Fruit fly (Drosophila melanogaster): ENCODE results near the gene Tk.

Tk gene

dm6 chr3R:11974631-11975030 is 30.6 kb downstream of the Tk start, which contains the start of gene Tango9 (continued):
- no peak; the same call in 1 of the 2 replicates for TF ChIP-seq CG13287 (GFP tag; IDR thresholded peaks at IDR 0.05; ENCODE audit: partially characterized antibody)
- TF ChIP-seq zen2 (GFP tag; IDR thresholded peaks at IDR 0.05; ENCODE audit: partially characterized antibody): no peak
- TF ChIP-seq Dp (GFP tag; optimal IDR thresholded peaks at IDR 0.05): peak; percentile 90
- TF ChIP-seq Spps (tag; optimal IDR thresholded peaks at IDR 0.05): no peak
- TF ChIP-seq CG34422 (GFP tag; IDR thresholded peaks at IDR 0.05): peak; percentile 25; the same call in 1 of the 3 replicates
- no peak for TF ChIP-seq ranshi (GFP tag; IDR thresholded peaks at IDR 0.05)
- no peak for TF ChIP-seq salm (tag; optimal IDR thresholded peaks at IDR 0.05)
- peak in 1 of 2 experiments; percentile 2 for TF ChIP-seq dpn (GFP tag; optimal IDR thresholded peaks at IDR 0.05)
- no peak for TF ChIP-seq CG7839 (tag; optimal IDR thresholded peaks at IDR 0.05)
- peak; percentile 37 for TF ChIP-seq MESR4 (GFP tag; optimal IDR thresholded peaks at IDR 0.05)
- peak; percentile 19 for TF ChIP-seq CG12299 (tag; optimal IDR thresholded peaks at IDR 0.05)
- peak; percentile 47 for TF ChIP-seq CG3995 (GFP tag; optimal IDR thresholded peaks at IDR 0.05)
- TF ChIP-seq bab2 (GFP tag; optimal IDR thresholded peaks at IDR 0.05): no peak
- peak; percentile 24 for TF ChIP-seq CHES-1-like (GFP tag; optimal IDR thresholded peaks at IDR 0.05)
- TF ChIP-seq CG8944 (GFP tag; optimal IDR thresholded peaks at IDR 0.05): no peak
- TF ChIP-seq CG18764 (GFP tag; optimal IDR thresholded peaks at IDR 0.05): no peak
- peak; percentile 39 for TF ChIP-seq phol (tag; optimal IDR thresholded peaks at IDR 0.05)
- TF ChIP-seq sd (tag; optimal IDR thresholded peaks at IDR 0.05): no peak
- TF ChIP-seq CG1792 (GFP tag; optimal IDR thresholded peaks at IDR 0.05): no peak
- peak; percentile 17 for TF ChIP-seq CG17385 (GFP tag; optimal IDR thresholded peaks at IDR 0.05)
- TF ChIP-seq CG7372 (GFP tag; IDR thresholded peaks at IDR 0.05): 0 out of 2 replicates have a peak, but pooled peaks have one; percentile 18
- no peak for TF ChIP-seq Drgx (GFP tag; IDR thresholded peaks at IDR 0.05)
- no peak for TF ChIP-seq lbe (GFP tag; optimal IDR thresholded peaks at IDR 0.05)
- TF ChIP-seq fu2 (GFP tag; optimal IDR thresholded peaks at IDR 0.05): no peak
- TF ChIP-seq hbn (GFP tag; IDR thresholded peaks at IDR 0.05; ENCODE audit: partially characterized antibody): no peak
- no peak for TF ChIP-seq CG8089 (GFP tag; optimal IDR thresholded peaks at IDR 0.05)
- no peak for TF ChIP-seq CG7987 (GFP tag; optimal IDR thresholded peaks at IDR 0.05)
- TF ChIP-seq CG14014 (GFP tag; IDR thresholded peaks at IDR 0.05): no peak
- no peak for TF ChIP-seq schlank (tag; optimal IDR thresholded peaks at IDR 0.05)
- no peak for TF ChIP-seq grn (GFP tag; optimal IDR thresholded peaks at IDR 0.05)
- no peak for TF ChIP-seq CG9215 (GFP tag; IDR thresholded peaks at IDR 0.05)
- peak; percentile 1 for TF ChIP-seq CG13424 (tag; optimal IDR thresholded peaks at IDR 0.05)
- peak; percentile 12 for TF ChIP-seq CG17186 (GFP tag; optimal IDR thresholded peaks at IDR 0.05)
- TF ChIP-seq CG10267 (tag; optimal IDR thresholded peaks at IDR 0.05): peak; percentile 39
- no peak for TF ChIP-seq CG11093 (GFP tag; IDR thresholded peaks at IDR 0.05)
- TF ChIP-seq Fer3 (tag; optimal IDR thresholded peaks at IDR 0.05): no peak
- no peak for TF ChIP-seq Dip2 (GFP tag; IDR thresholded peaks at IDR 0.05)
- TF ChIP-seq CG30431 (GFP tag; optimal IDR thresholded peaks at IDR 0.05): no peak
- no peak for TF ChIP-seq D (optimal IDR thresholded peaks at IDR 0.05)
- no peak for TF ChIP-seq D (GFP tag; optimal IDR thresholded peaks at IDR 0.05)
- TF ChIP-seq CG10147 (GFP tag; optimal IDR thresholded peaks at IDR 0.05): no peak
- TF ChIP-seq NC2α (GFP tag; optimal IDR thresholded peaks at IDR 0.05): no peak
- no peak for TF ChIP-seq CG32772 (GFP tag; IDR thresholded peaks at IDR 0.05)
- TF ChIP-seq CG18476 (GFP tag; optimal IDR thresholded peaks at IDR 0.05): no peak
- TF ChIP-seq CG16813 (GFP tag; IDR thresholded peaks at IDR 0.05; ENCODE audit: partially characterized antibody): no peak
- peak; percentile 94 for TF ChIP-seq kah (GFP tag; optimal IDR thresholded peaks at IDR 0.05)
- TF ChIP-seq oc (tag; optimal IDR thresholded peaks at IDR 0.05): no peak
- no peak for TF ChIP-seq Trl (optimal IDR thresholded peaks at IDR 0.05)
- no peak for TF ChIP-seq Trl (GFP tag; optimal IDR thresholded peaks at IDR 0.05)
- TF ChIP-seq CG6175 (GFP tag; IDR thresholded peaks at IDR 0.05): no peak
- peak; percentile 95 for TF ChIP-seq CG17802 (tag; optimal IDR thresholded peaks at IDR 0.05)
- no peak for TF ChIP-seq CG11247 (GFP tag; IDR thresholded peaks at IDR 0.05)
